Worm (Caenorhabditis elegans): ENCODE data around the gene str-168.

Gene str-168

ce11 chrIV:4938664-4939063 lies at the start of gene str-168:
TSS of gene str-168 (plus strand) at chrIV:4938964.
- TF ChIP-seq ZK337.2 (GFP tag; IDR thresholded peaks at IDR 0.05) (no peak), dmd-6 (GFP tag; IDR thresholded peaks at IDR 0.05) (no peak), zag-1 (tag; optimal IDR thresholded peaks at IDR 0.05) (no peak), gei-8 (GFP tag; optimal IDR thresholded peaks at IDR 0.05) (no peak), egl-27 (tag; optimal IDR thresholded peaks at IDR 0.05) (no peak)

DNA sequence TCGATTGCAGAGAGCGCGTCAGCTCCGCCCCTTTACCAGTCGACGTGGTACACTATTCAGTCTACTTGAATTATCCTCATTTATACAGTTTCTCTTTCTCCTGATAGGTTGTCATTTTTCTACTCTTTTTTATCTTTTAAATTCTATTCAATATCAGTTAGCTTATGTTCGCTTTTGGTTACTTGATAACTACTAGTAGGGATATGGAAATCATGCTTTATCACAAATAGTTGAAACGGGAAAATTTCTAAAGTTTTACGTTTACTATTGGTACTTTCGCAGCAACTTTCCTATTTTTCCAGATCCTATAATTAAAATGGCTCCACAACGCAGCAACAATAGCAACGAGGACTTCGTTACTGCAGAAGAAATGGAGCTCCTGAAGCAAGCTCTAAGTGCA lies 49.2 kb upstream of the str-168 start, which contains the start of gene sgnh-1:
sgnh-1 (plus strand) TSS at position 301 of the 400 bp plus-strand sequence.
- TF ChIP-seq ZK337.2 (GFP tag; IDR thresholded peaks at IDR 0.05) = no peak
- TF ChIP-seq mxl-2 (GFP tag; conservative IDR thresholded peaks at IDR 0.05) = no peak
- no peak for TF ChIP-seq jun-1 (tag; optimal IDR thresholded peaks at IDR 0.05)
- no peak for TF ChIP-seq madf-5 (GFP tag; IDR thresholded peaks at IDR 0.05)
- TF ChIP-seq ama-1 (optimal IDR thresholded peaks at IDR 0.05) = no peak
- TF ChIP-seq mes-2 (tag; optimal IDR thresholded peaks at IDR 0.05; ENCODE audit: poor library complexity, severe bottlenecking) = no peak
- no peak for TF ChIP-seq lin-1 (GFP tag; IDR thresholded peaks at IDR 0.05)
- no peak for TF ChIP-seq nhr-6 (tag; optimal IDR thresholded peaks at IDR 0.05)
- TF ChIP-seq daf-16 (GFP tag; optimal IDR thresholded peaks at IDR 0.05) = no peak
- TF ChIP-seq daf-16 (tag; optimal IDR thresholded peaks at IDR 0.05) = no peak
- TF ChIP-seq T26A8.4 (GFP tag; IDR thresholded peaks at IDR 0.05) = no peak
- TF ChIP-seq zip-11 (GFP tag; IDR thresholded peaks at IDR 0.05) = no peak
- TF ChIP-seq pha-4 (GFP tag; IDR thresholded peaks at IDR 0.05) = no peak
- no peak for TF ChIP-seq pha-4 (tag; optimal IDR thresholded peaks at IDR 0.05)
- TF ChIP-seq cey-2 (tag; optimal IDR thresholded peaks at IDR 0.05; ENCODE audit: borderline replicate concordance, insufficient read depth) = no peak
- no peak for TF ChIP-seq fkh-10 (GFP tag; optimal IDR thresholded peaks at IDR 0.05)
- TF ChIP-seq daf-8 (GFP tag; IDR thresholded peaks at IDR 0.05) = no peak
- TF ChIP-seq attf-4 (tag; optimal IDR thresholded peaks at IDR 0.05) = no peak

ce11 chrIV:4890543-4890942 lies 48.2 kb upstream of the str-168 start, which contains the start of gene T08B6.9:
TSS of gene T08B6.9 (plus strand) at chrIV:4890843.
- TF ChIP-seq lin-1 (GFP tag; IDR thresholded peaks at IDR 0.05) (no peak), set-16 (GFP tag; IDR thresholded peaks at IDR 0.05) (no peak), gei-8 (GFP tag; optimal IDR thresholded peaks at IDR 0.05) (no peak), zfp-3 (GFP tag; conservative IDR thresholded peaks at IDR 0.05) (no peak), jun-1 (tag; optimal IDR thresholded peaks at IDR 0.05) (no peak), tra-1 (GFP tag; IDR thresholded peaks at IDR 0.05) (no peak), dmd-8 (GFP tag; IDR thresholded peaks at IDR 0.05) (no peak), lin-13 (GFP tag; optimal IDR thresholded peaks at IDR 0.05) (no peak), dpl-1 (GFP tag; optimal IDR thresholded peaks at IDR 0.05) (no peak)

DNA sequence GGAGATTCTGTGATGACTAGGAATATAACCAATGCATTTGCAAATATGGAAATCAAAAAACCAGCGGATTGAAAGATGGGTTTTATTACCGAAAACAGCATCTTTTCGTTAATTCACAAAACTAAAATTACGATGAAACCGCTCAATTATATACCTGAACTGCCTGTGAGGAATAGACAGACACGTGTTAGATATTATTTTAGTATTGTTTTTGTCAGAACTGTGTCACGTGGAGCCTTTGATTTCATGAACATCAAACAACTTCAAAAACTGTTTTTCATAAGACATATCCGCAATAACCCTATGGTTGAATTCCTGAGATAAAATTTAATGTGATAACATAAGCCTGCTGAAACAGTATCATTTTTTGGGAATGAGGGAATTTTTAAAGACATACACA lies 34.8 kb upstream of the str-168 start, which contains the start of gene str-161:
str-161 (minus strand) TSS at position 101 of the 400 bp plus-strand sequence.
- TF ChIP-seq aha-1 (tag) = peak; percentile 52
- TF ChIP-seq daf-8 (GFP tag; IDR thresholded peaks at IDR 0.05) = no peak
- TF ChIP-seq tag-97 (GFP tag; IDR thresholded peaks at IDR 0.05) = no peak
- no peak for TF ChIP-seq T26A8.4 (GFP tag; IDR thresholded peaks at IDR 0.05)

ce11 chrIV:4905645-4906135 lies 33.1 kb upstream of the str-168 start, which contains the start of gene T08B6.4:
TSS of gene T08B6.4 (plus strand) at chrIV:4905695.
- TF ChIP-seq F44E2.7 (GFP tag; IDR thresholded peaks at IDR 0.05) (no peak), aha-1 (tag) (peak; percentile 12), ceh-28 (tag; optimal IDR thresholded peaks at IDR 0.05) (peak; percentile 87)

- TF ChIP-seq mdl-1 (tag; optimal IDR thresholded peaks at IDR 0.05) = no peak
- no peak for TF ChIP-seq ztf-11 (tag; optimal IDR thresholded peaks at IDR 0.05)
- no peak for TF ChIP-seq zip-2 (tag; optimal IDR thresholded peaks at IDR 0.05)
- no peak for TF ChIP-seq Y75B8A.6 (GFP tag; IDR thresholded peaks at IDR 0.05)
- no peak for TF ChIP-seq pha-4 (GFP tag; IDR thresholded peaks at IDR 0.05)
- no peak for TF ChIP-seq pha-4 (tag; optimal IDR thresholded peaks at IDR 0.05)
- TF ChIP-seq tra-1 (GFP tag; IDR thresholded peaks at IDR 0.05) = no peak
- no peak for TF ChIP-seq F26F4.8 (GFP tag; conservative IDR thresholded peaks at IDR 0.05)
- no peak for TF ChIP-seq zag-1 (tag; optimal IDR thresholded peaks at IDR 0.05)
- TF ChIP-seq saeg-2 (GFP tag; IDR thresholded peaks at IDR 0.05) = no peak
- no peak for TF ChIP-seq set-16 (GFP tag; IDR thresholded peaks at IDR 0.05)
- no peak for TF ChIP-seq ceh-32 (tag; optimal IDR thresholded peaks at IDR 0.05; ENCODE audit: poor library complexity)
- no peak for TF ChIP-seq nhr-25 (tag; optimal IDR thresholded peaks at IDR 0.05; ENCODE audit: borderline replicate concordance, insufficient read depth)
- TF ChIP-seq hlh-30 (tag; optimal IDR thresholded peaks at IDR 0.05; ENCODE audit: insufficient read depth) = no peak
- no peak for TF ChIP-seq tag-97 (GFP tag; IDR thresholded peaks at IDR 0.05)
- TF ChIP-seq madf-9 (GFP tag; conservative IDR thresholded peaks at IDR 0.05) = no peak
Measured at ce11 chrIV:4909039-4909438, 29.7 kb upstream of the str-168 start, which contains the start of gene str-159. TSS of gene str-159 (plus strand) at chrIV:4909339.
